Worm (Caenorhabditis elegans): Measurements from ENCODE around the gene nspc-16.

nspc-16 gene

ce11 chrX:14500422-14501058 lies 22.8 kb upstream of the nspc-16 start (continued):
- TF ChIP-seq nhr-71 (tag; optimal IDR thresholded peaks at IDR 0.05) (peak; percentile 69), irx-1 (tag; optimal IDR thresholded peaks at IDR 0.05) (peak; percentile 54), fos-1 (tag; optimal IDR thresholded peaks at IDR 0.05) (no peak), grh-1 (GFP tag; IDR thresholded peaks at IDR 0.05) (peak; percentile 96), fkh-10 (GFP tag; optimal IDR thresholded peaks at IDR 0.05) (no peak), lin-39 (tag; optimal IDR thresholded peaks at IDR 0.05) (peak; percentile 58), ceh-82 (tag; optimal IDR thresholded peaks at IDR 0.05) (no peak), ets-5 (GFP tag; IDR thresholded peaks at IDR 0.05) (no peak), unc-86 (tag; optimal IDR thresholded peaks at IDR 0.05) (no peak), isw-1 (GFP tag; IDR thresholded peaks at IDR 0.05) (no peak), unc-30 (tag; optimal IDR thresholded peaks at IDR 0.05) (no peak)

- TF ChIP-seq nhr-71 (tag; optimal IDR thresholded peaks at IDR 0.05) (peak; percentile 91), sup-37 (GFP tag; optimal IDR thresholded peaks at IDR 0.05) (no peak), lin-35 (GFP tag; optimal IDR thresholded peaks at IDR 0.05) (peak in 1 of 2 experiments; percentile 83), ztf-4 (tag; optimal IDR thresholded peaks at IDR 0.05) (no peak), jun-1 (tag; optimal IDR thresholded peaks at IDR 0.05) (peak; percentile 28), pag-3 (tag; optimal IDR thresholded peaks at IDR 0.05; ENCODE audit: borderline replicate concordance, insufficient read depth) (no peak), nhr-20 (tag; optimal IDR thresholded peaks at IDR 0.05) (peak; percentile 92), aly-2 (tag; optimal IDR thresholded peaks at IDR 0.05) (no peak), C34B4.2 (tag; optimal IDR thresholded peaks at IDR 0.05) (no peak), nhr-237 (tag; optimal IDR thresholded peaks at IDR 0.05) (no peak), unc-130 (tag; optimal IDR thresholded peaks at IDR 0.05) (peak; percentile 36), elt-2 (tag; optimal IDR thresholded peaks at IDR 0.05) (peak; percentile 96), ces-1 (GFP tag; optimal IDR thresholded peaks at IDR 0.05) (no peak), lin-13 (GFP tag; optimal IDR thresholded peaks at IDR 0.05) (peak; percentile 44), mab-9 (GFP tag; IDR thresholded peaks at IDR 0.05) (0 out of 2 replicates have a peak, but pooled peaks have one; percentile 17), nhr-19 (GFP tag; conservative IDR thresholded peaks at IDR 0.05) (peak; percentile 74), C16A3.4 (tag; optimal IDR thresholded peaks at IDR 0.05) (peak; percentile 27), grh-1 (GFP tag; IDR thresholded peaks at IDR 0.05) (peak; percentile 71), elt-3 (tag; optimal IDR thresholded peaks at IDR 0.05) (peak in 5 of 6 experiments; percentile 2 to 93 (median 49)), efl-1 (optimal IDR thresholded peaks at IDR 0.05) (peak in 1 of 2 experiments; percentile 12), efl-1 (GFP tag; optimal IDR thresholded peaks at IDR 0.05 in 1 of 2) (peak in 1 of 2 experiments; percentile 67), irx-1 (tag; optimal IDR thresholded peaks at IDR 0.05) (peak; percentile 69), lsy-2 (tag; optimal IDR thresholded peaks at IDR 0.05) (peak; percentile 46 to 48), lir-3 (tag; optimal IDR thresholded peaks at IDR 0.05; ENCODE audit: poor library complexity) (peak; percentile 20), nhr-85 (tag) (peak; percentile 98), tlp-1 (tag; optimal IDR thresholded peaks at IDR 0.05) (peak; percentile 80), ceh-63 (GFP tag; optimal IDR thresholded peaks at IDR 0.05) (peak; percentile 19), blmp-1 (tag; optimal IDR thresholded peaks at IDR 0.05) (peak; percentile 60), nhr-47 (tag; optimal IDR thresholded peaks at IDR 0.05) (peak; percentile 63), lin-14 (GFP tag; optimal IDR thresholded peaks at IDR 0.05) (peak; percentile 76), zag-1 (tag; optimal IDR thresholded peaks at IDR 0.05) (no peak), pqm-1 (tag; optimal IDR thresholded peaks at IDR 0.05) (peak; percentile 28), aha-1 (tag; optimal IDR thresholded peaks at IDR 0.05) (no peak), Y116A8C.19 (tag; optimal IDR thresholded peaks at IDR 0.05; ENCODE audit: borderline replicate concordance) (no peak), isw-1 (GFP tag; IDR thresholded peaks at IDR 0.05) (no peak), dpl-1 (GFP tag; optimal IDR thresholded peaks at IDR 0.05) (peak in 2 of 3 experiments; percentile 8 to 14), mep-1 (tag; optimal IDR thresholded peaks at IDR 0.05) (peak; percentile 56), nhr-90 (tag; optimal IDR thresholded peaks at IDR 0.05; ENCODE audit: poor library complexity) (peak; percentile 86), mdl-1 (tag; optimal IDR thresholded peaks at IDR 0.05) (peak in 1 of 2 experiments; percentile 78), skn-1 (tag; optimal IDR thresholded peaks at IDR 0.05) (no peak), ceh-82 (tag; optimal IDR thresholded peaks at IDR 0.05) (no peak), fos-1 (tag; optimal IDR thresholded peaks at IDR 0.05) (peak; percentile 21), rnt-1 (tag; optimal IDR thresholded peaks at IDR 0.05) (peak; percentile 10), zip-4 (GFP tag; optimal IDR thresholded peaks at IDR 0.05) (no peak)
Observed at ce11 chrX:14502116-14502587, 21.2 kb upstream of the nspc-16 start.
